Fruit fly (Drosophila melanogaster): ENCODE measurements around the gene dsb.

- TF ChIP-seq dysf (GFP tag; IDR thresholded peaks at IDR 0.05) (no peak), CkIIα-i1 (GFP tag; IDR thresholded peaks at IDR 0.05) (no peak), grn (GFP tag; optimal IDR thresholded peaks at IDR 0.05) (no peak), da (GFP tag; optimal IDR thresholded peaks at IDR 0.05) (no peak), HLH54F (GFP tag; optimal IDR thresholded peaks at IDR 0.05) (no peak), Scr (GFP tag; IDR thresholded peaks at IDR 0.05; ENCODE audit: partially characterized antibody) (no peak), CG15601 (tag; optimal IDR thresholded peaks at IDR 0.05) (no peak), Blimp-1 (GFP tag; optimal IDR thresholded peaks at IDR 0.05) (no peak), vfl (GFP tag; optimal IDR thresholded peaks at IDR 0.05) (no peak)
These were observed 10.4 kb downstream of the dsb start for dm6 chr3L:1899616-1900015.

Measured in whole organism, embryonic.